Worm (Caenorhabditis elegans): ENCODE measurements around the gene H17B01.5.

DNA sequence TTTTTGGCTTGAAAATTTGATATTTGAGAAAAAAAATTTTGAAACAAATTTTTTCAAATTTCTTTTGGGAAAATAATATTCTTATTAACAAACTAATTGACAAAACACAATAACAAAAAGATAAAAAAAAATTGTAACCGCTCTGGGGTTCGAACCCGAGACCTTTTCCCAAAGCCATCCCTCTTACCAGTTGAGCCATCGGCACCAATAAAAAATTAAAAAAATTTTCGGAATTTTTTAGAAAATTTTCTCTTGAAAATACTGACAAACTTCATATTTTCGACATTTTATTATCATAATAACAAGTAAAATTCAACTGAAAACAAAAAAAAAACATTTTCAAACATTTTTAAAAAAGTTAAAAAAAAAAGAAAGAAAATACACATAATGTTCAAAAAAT, 48.6 kb upstream of the H17B01.5 start:
- TF ChIP-seq sea-1 (GFP tag; conservative IDR thresholded peaks at IDR 0.05) (no peak), flt-1 (GFP tag; IDR thresholded peaks at IDR 0.05) (no peak), ama-1 (optimal IDR thresholded peaks at IDR 0.05) (no peak), hnd-1 (tag; optimal IDR thresholded peaks at IDR 0.05) (no peak), B0310.2 (tag; optimal IDR thresholded peaks at IDR 0.05) (no peak), tbx-11 (GFP tag; IDR thresholded peaks at IDR 0.05) (no peak), tbx-37 (GFP tag; conservative IDR thresholded peaks at IDR 0.05) (no peak), tra-4 (tag; optimal IDR thresholded peaks at IDR 0.05) (no peak)

Measured in whole organism, early embryonic.